Worm (Caenorhabditis elegans): ENCODE data around the gene ark-1.

- TF ChIP-seq ztf-23 (GFP tag; IDR thresholded peaks at IDR 0.05) (no peak), ztf-29 (GFP tag; IDR thresholded peaks at IDR 0.05) (no peak), klf-2 (GFP tag; conservative IDR thresholded peaks at IDR 0.05) (no peak), ref-1 (GFP tag; conservative IDR thresholded peaks at IDR 0.05) (no peak)
Observed at ce11 chrIV:12590373-12590772, 40.4 kb downstream of the ark-1 start, which contains the start of gene cul-6.

Data from whole organism, midembryonic.